Fruit fly (Drosophila melanogaster): ENCODE data around the gene Srg3.

dm6 chr3L:9487586-9487985 lies 44.6 kb downstream of the Srg3 start, which contains the start of gene pall:
- TF ChIP-seq CG4318 (GFP tag; optimal IDR thresholded peaks at IDR 0.05) (no peak), CG16779 (tag; optimal IDR thresholded peaks at IDR 0.05) (no peak), dac (GFP tag; optimal IDR thresholded peaks at IDR 0.05) (no peak), ss (GFP tag; optimal IDR thresholded peaks at IDR 0.05) (no peak), pdm3 (GFP tag; optimal IDR thresholded peaks at IDR 0.05) (no peak), CG10631 (GFP tag; optimal IDR thresholded peaks at IDR 0.05) (no peak)

Measured in whole organism, prepupa.